Fruit fly (Drosophila melanogaster): Measurements from ENCODE around the gene CG12316.

The CG12316 gene

DNA sequence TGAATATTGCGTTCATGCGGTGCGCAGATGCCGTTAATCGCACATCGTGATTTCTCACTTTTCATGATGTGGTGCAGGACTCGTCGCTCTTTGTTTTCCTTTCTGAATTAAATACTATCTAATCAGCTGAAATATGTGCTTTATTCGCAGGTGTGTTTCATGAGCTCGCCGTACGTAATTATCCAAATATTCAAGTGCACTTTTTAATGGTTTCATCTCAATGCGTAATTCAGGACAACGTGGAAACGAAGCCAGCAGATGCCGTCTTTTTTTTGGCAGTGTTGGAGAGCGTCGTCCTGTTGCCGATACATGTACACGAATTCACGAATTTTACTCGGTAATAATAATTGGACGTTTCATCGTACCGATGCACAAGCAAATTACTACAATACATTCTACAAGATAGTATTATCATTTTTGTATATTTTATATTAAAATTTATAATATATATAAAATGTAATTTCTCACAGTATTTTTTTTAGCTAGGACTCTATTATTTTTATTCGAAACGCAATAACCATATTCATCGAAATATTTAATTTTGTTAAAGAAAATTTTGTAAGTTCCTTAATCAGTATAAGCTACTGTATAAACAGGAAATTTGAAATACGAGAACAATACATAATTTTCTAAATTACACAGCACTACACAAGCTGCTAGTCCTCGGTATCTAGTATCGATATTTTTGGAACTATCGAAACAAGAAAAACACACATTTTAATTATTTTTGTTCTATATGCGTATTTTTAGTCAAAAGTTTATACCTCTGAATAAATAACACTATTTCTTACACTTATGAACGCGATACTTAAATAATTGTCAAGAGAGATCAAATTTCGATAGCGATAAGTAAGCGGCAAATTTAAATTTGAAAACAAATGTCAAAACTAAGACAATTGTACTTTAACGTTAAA lies at the start of gene CG12316:
Gene CG12316, minus strand, starts transcription at position 276 of the 914 bp plus-strand sequence.
- TF ChIP-seq ovo (GFP tag; optimal IDR thresholded peaks at IDR 0.05) = peak; percentile 66
- peak; percentile 88 for TF ChIP-seq toe (GFP tag; optimal IDR thresholded peaks at IDR 0.05)
- peak; percentile 95 for TF ChIP-seq Hr96 (GFP tag; optimal IDR thresholded peaks at IDR 0.05)
- peak; percentile 88 for TF ChIP-seq CG7045 (GFP tag; optimal IDR thresholded peaks at IDR 0.05)
- TF ChIP-seq cic (GFP tag; optimal IDR thresholded peaks at IDR 0.05) = peak; percentile 40
- TF ChIP-seq CG33017 (tag; optimal IDR thresholded peaks at IDR 0.05) = peak; percentile 90
- TF ChIP-seq tj (GFP tag; optimal IDR thresholded peaks at IDR 0.05) = peak; percentile 60
- peak; percentile 89 for TF ChIP-seq CG7101 (tag; optimal IDR thresholded peaks at IDR 0.05)
- peak; percentile 92 for TF ChIP-seq CG5204 (GFP tag; optimal IDR thresholded peaks at IDR 0.05)
- TF ChIP-seq pad (GFP tag; optimal IDR thresholded peaks at IDR 0.05) = peak; percentile 62
- TF ChIP-seq CG14711 (tag; optimal IDR thresholded peaks at IDR 0.05) = peak; percentile 67
- peak; percentile 95 for TF ChIP-seq CG11617 (GFP tag; optimal IDR thresholded peaks at IDR 0.05)
- TF ChIP-seq Clk (GFP tag; optimal IDR thresholded peaks at IDR 0.05) = peak; percentile 80
- TF ChIP-seq CG12768 (GFP tag; optimal IDR thresholded peaks at IDR 0.05) = peak; percentile 90
- peak; percentile 86 for TF ChIP-seq Mnt (GFP tag; optimal IDR thresholded peaks at IDR 0.05)
- TF ChIP-seq bab1 (GFP tag; optimal IDR thresholded peaks at IDR 0.05) = peak; percentile 83
- peak; percentile 73 for TF ChIP-seq Crg-1 (GFP tag; optimal IDR thresholded peaks at IDR 0.05)
- TF ChIP-seq cnc (optimal IDR thresholded peaks at IDR 0.05) = no peak
- TF ChIP-seq kay (GFP tag; ENCODE audit: borderline replicate concordance) = no peak
- peak; percentile 64 for TF ChIP-seq CG1620 (GFP tag; optimal IDR thresholded peaks at IDR 0.05)

DNA sequence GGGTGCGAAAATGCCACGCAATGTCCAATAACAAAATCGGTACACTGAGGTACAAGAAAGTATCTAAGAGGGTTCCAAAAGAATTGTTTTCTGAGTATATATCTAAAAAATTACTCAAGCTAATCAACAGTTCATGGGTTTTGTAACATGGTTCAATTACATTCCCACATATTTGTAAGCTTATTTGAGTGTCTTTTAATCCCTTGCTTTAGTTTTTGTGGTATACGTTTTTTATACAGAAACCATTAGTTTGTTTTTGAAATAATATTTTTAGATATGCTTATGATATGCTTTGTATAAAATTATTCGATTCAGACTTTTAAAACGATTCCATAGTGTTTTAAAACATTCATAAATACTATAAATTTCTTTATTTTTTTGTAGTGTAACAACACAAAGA lies 44.1 kb upstream of the CG12316 start:
- TF ChIP-seq bab1 (GFP tag; optimal IDR thresholded peaks at IDR 0.05) = no peak

DNA sequence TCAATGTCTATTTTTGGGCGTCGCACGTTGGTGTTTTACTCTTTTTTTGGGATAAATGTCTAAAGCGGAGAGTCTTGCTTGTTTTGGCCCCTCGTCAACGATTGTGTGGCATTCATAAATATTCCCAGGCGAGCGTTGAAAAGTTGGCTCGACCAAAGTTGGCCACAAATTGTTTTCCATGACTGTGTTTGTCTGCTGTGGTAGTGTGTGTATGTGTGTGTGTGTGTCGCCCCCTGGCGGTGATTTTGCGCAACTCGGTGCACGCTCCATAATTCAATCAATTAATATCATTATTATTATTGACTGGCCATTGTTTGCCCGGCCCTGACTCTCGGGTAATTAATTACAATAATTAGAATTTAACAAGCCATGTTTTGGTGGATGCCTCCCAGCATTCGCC lies 41.9 kb upstream of the CG12316 start:
- no peak for TF ChIP-seq CG11617 (GFP tag; optimal IDR thresholded peaks at IDR 0.05)
- no peak for TF ChIP-seq cnc (optimal IDR thresholded peaks at IDR 0.05)
- no peak for TF ChIP-seq bab1 (GFP tag; optimal IDR thresholded peaks at IDR 0.05)
- no peak for TF ChIP-seq pad (GFP tag; optimal IDR thresholded peaks at IDR 0.05)
- TF ChIP-seq kay (GFP tag; ENCODE audit: borderline replicate concordance) = no peak
- no peak for TF ChIP-seq CG33017 (tag; optimal IDR thresholded peaks at IDR 0.05)
- TF ChIP-seq CG14711 (tag; optimal IDR thresholded peaks at IDR 0.05) = no peak
- TF ChIP-seq Crg-1 (GFP tag; optimal IDR thresholded peaks at IDR 0.05) = no peak
- TF ChIP-seq CG7045 (GFP tag; optimal IDR thresholded peaks at IDR 0.05) = no peak
- TF ChIP-seq cic (GFP tag; optimal IDR thresholded peaks at IDR 0.05) = no peak
- no peak for TF ChIP-seq CG1620 (GFP tag; optimal IDR thresholded peaks at IDR 0.05)
- no peak for TF ChIP-seq Hr96 (GFP tag; optimal IDR thresholded peaks at IDR 0.05)

DNA sequence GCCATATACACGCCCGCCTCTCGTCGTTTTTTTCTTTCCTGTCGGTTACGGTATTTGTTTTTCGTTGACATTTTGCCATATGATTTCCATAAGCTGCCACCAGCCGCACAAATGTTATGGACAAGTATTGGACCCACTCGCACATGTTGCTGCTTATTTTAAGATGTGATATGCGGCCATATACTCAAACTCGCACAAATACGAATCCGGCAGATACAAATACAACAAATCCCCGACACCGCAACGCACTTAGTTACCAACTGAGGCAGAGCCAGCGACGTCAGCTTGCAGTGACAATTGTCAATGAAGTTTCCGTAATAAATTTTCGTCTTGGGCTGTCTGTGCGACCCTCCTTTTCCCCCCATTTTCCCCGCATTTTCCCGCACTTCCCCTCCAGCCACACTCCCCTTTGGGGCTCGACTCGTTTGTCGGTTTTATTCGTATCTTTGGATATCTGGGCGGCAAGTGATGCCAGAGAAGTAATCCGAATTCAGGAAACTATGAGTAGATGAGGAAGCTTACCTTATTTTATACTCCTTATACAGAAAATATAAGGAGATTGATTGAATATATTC lies 40.0 kb upstream of the CG12316 start:
- TF ChIP-seq pad (GFP tag; optimal IDR thresholded peaks at IDR 0.05) (no peak), CG1620 (GFP tag; optimal IDR thresholded peaks at IDR 0.05) (no peak), Crg-1 (GFP tag; optimal IDR thresholded peaks at IDR 0.05) (no peak), CG12768 (GFP tag; optimal IDR thresholded peaks at IDR 0.05) (no peak), cnc (optimal IDR thresholded peaks at IDR 0.05) (no peak), CG14711 (tag; optimal IDR thresholded peaks at IDR 0.05) (no peak), CG33017 (tag; optimal IDR thresholded peaks at IDR 0.05) (no peak), CG11617 (GFP tag; optimal IDR thresholded peaks at IDR 0.05) (no peak), Mnt (GFP tag; optimal IDR thresholded peaks at IDR 0.05) (no peak), CG5204 (GFP tag; optimal IDR thresholded peaks at IDR 0.05) (no peak), kay (GFP tag; ENCODE audit: borderline replicate concordance) (no peak), CG7101 (tag; optimal IDR thresholded peaks at IDR 0.05) (no peak), tj (GFP tag; optimal IDR thresholded peaks at IDR 0.05) (no peak), bab1 (GFP tag; optimal IDR thresholded peaks at IDR 0.05) (no peak), cic (GFP tag; optimal IDR thresholded peaks at IDR 0.05) (no peak), Clk (GFP tag; optimal IDR thresholded peaks at IDR 0.05) (no peak), toe (GFP tag; optimal IDR thresholded peaks at IDR 0.05) (no peak)

DNA sequence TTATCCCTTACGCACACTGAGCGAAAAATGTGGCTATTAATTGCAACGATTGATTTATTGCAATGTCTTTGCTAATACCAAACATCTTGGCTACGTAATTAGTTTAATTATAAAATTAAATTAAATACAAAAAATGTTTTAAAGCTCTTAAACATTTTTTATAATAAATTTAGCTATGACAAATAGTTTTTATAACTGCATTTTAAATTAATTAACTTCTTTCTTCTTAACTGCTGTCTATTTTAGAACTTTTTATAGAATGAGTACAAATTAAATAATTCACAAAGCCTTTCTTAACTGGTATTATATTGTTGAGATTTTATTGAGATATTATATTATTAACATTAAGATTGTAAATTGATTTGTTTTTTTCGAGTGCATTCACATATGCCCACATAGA lies 38.1 kb upstream of the CG12316 start:
- TF ChIP-seq CG14711 (tag; optimal IDR thresholded peaks at IDR 0.05) (no peak), ovo (GFP tag; optimal IDR thresholded peaks at IDR 0.05) (no peak), pad (GFP tag; optimal IDR thresholded peaks at IDR 0.05) (no peak), CG33017 (tag; optimal IDR thresholded peaks at IDR 0.05) (no peak)

DNA sequence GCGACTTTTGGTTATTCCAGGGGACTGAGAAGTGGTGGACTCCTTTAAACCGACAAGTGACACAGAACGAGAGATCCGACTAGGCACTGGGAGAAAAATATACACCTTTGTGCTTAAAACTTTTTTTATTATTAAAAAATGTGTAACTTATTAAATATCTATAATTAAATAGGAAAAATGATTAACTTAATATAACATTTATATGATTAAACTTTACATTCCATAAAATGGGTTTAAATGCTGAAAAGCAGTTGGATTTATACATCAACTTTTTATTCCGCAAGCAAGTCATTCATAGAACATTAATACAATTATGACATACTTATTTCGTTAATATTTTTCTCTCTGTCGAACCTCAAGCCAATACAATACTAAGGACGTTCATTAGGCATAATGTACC lies 37.4 kb upstream of the CG12316 start:
- no peak for TF ChIP-seq pad (GFP tag; optimal IDR thresholded peaks at IDR 0.05)
- no peak for TF ChIP-seq CG7101 (tag; optimal IDR thresholded peaks at IDR 0.05)
- no peak for TF ChIP-seq CG1620 (GFP tag; optimal IDR thresholded peaks at IDR 0.05)
- no peak for TF ChIP-seq ovo (GFP tag; optimal IDR thresholded peaks at IDR 0.05)

All from whole organism, adult.